Worm (Caenorhabditis elegans) whole organism, L2 larva: ENCODE measurements around the gene scc-1.

Source experiments
- C34F6.9 ChIP-seq: fragments of 150-350 bp; optimal IDR thresholded peaks from 2 replicates; lab custom pipeline; 2014; ENCODE audit warnings: missing biosample characterization, missing genetic modification characterization
- F13H6.1 ChIP-seq: sonication (generic microtip); optimal IDR thresholded peaks from 2 replicates; lab custom pipeline; 2016; ENCODE audit warnings: missing genetic modification characterization, missing compliant biosample characterization
- R02D3.7 ChIP-seq: fragments of 150-350 bp; optimal IDR thresholded peaks from 2 replicates; lab custom pipeline; 2014; ENCODE audit warnings: missing biosample characterization, missing genetic modification characterization
- aly-2 ChIP-seq: fragments of 150-350 bp; optimal IDR thresholded peaks from 2 replicates; lab custom pipeline; 2014; ENCODE audit warnings: missing biosample characterization, missing genetic modification characterization
- ama-1 ChIP-seq: fragments of 150-350 bp; optimal IDR thresholded peaks from 2 replicates; lab custom pipeline; 2018; ENCODE audit warnings: inconsistent platforms
- blmp-1 ChIP-seq: sonication (generic microtip); optimal IDR thresholded peaks from 2 replicates; lab custom pipeline; 2017; ENCODE audit warnings: missing genetic modification characterization, mild to moderate bottlenecking, missing compliant biosample characterization, antibody characterized with exemption, moderate library complexity; ENCODE audit not compliant: insufficient read depth
- ceh-82 ChIP-seq: fragments of 150-350 bp; optimal IDR thresholded peaks from 2 replicates; lab custom pipeline; 2014; ENCODE audit warnings: missing biosample characterization, missing genetic modification characterization
- crh-2 ChIP-seq: sonication (generic microtip); optimal IDR thresholded peaks from 2 replicates; lab custom pipeline; 2017; ENCODE audit warnings: missing biosample characterization, missing genetic modification characterization
- dmd-4 ChIP-seq: sonication (generic microtip); optimal IDR thresholded peaks from 2 replicates; lab custom pipeline; 2017; ENCODE audit warnings: missing biosample characterization, missing genetic modification characterization
- egl-27 ChIP-seq: sonication (generic microtip); optimal IDR thresholded peaks from 3 replicates; lab custom pipeline; 2017; ENCODE audit warnings: missing biosample characterization, missing genetic modification reagents, missing genetic modification characterization
- elt-3 ChIP-seq: sonication (generic microtip); optimal IDR thresholded peaks from 2 replicates; lab custom pipeline; 2017; ENCODE audit warnings: missing biosample characterization, missing genetic modification characterization
- fos-1 ChIP-seq: fragments of 150-350 bp; optimal IDR thresholded peaks from 2 replicates; lab custom pipeline; 2014; ENCODE audit warnings: missing biosample characterization, missing genetic modification characterization
- gmeb-1 ChIP-seq: fragments of 150-350 bp; optimal IDR thresholded peaks from 2 replicates; lab custom pipeline; 2014; ENCODE audit warnings: missing biosample characterization, missing genetic modification characterization
- lin-11 ChIP-seq: fragments of 150-350 bp; sonication (generic microtip); optimal IDR thresholded peaks from 2 replicates; lab custom pipeline; 2014; ENCODE audit warnings: missing biosample characterization, missing genetic modification characterization, inconsistent platforms, mixed read lengths
- lin-13 ChIP-seq: fragments of 150-350 bp; optimal IDR thresholded peaks from 2 replicates; lab custom pipeline; 2014; ENCODE audit warnings: missing biosample characterization, missing genetic modification reagents, missing genetic modification characterization
- lsy-2 ChIP-seq, 2 experiments: fragments of 150-350 bp in 1 of 2; sonication (generic microtip) in 1 of 2; optimal IDR thresholded peaks; 2 replicates each; lab custom pipeline; 2014 to 2017; ENCODE audit warnings: missing biosample characterization in 2 of 2, missing genetic modification characterization in 2 of 2
- mab-5 ChIP-seq: fragments of 150-350 bp; optimal IDR thresholded peaks from 2 replicates; lab custom pipeline; 2014; ENCODE audit warnings: missing biosample characterization, missing genetic modification characterization
- nhr-10 ChIP-seq: sonication (generic microtip); optimal IDR thresholded peaks from 2 replicates; lab custom pipeline; 2017; ENCODE audit warnings: missing biosample characterization, missing genetic modification characterization
- nhr-12 ChIP-seq: fragments of 150-350 bp; optimal IDR thresholded peaks from 2 replicates; lab custom pipeline; 2014; ENCODE audit warnings: missing biosample characterization, missing genetic modification characterization
- nhr-129 ChIP-seq: fragments of 150-350 bp; optimal IDR thresholded peaks from 2 replicates; lab custom pipeline; 2014; ENCODE audit warnings: missing biosample characterization, missing genetic modification characterization
- nhr-21 ChIP-seq: fragments of 150-350 bp; optimal IDR thresholded peaks from 2 replicates; lab custom pipeline; 2014; ENCODE audit warnings: missing biosample characterization, missing genetic modification characterization
- nhr-23 ChIP-seq: fragments of 150-350 bp; optimal IDR thresholded peaks from 2 replicates; lab custom pipeline; 2014; ENCODE audit warnings: missing biosample characterization, missing genetic modification reagents, missing genetic modification characterization
- nhr-237 ChIP-seq: fragments of 150-350 bp; optimal IDR thresholded peaks from 2 replicates; lab custom pipeline; 2014; ENCODE audit warnings: missing biosample characterization, missing genetic modification characterization
- nhr-25 ChIP-seq: fragments of 150-350 bp; sonication (generic microtip); optimal IDR thresholded peaks from 3 replicates; lab custom pipeline; 2014; ENCODE audit warnings: missing biosample characterization, missing genetic modification characterization
- nhr-77 ChIP-seq: fragments of 150-350 bp; optimal IDR thresholded peaks from 2 replicates; lab custom pipeline; 2014; ENCODE audit warnings: missing biosample characterization, missing genetic modification characterization
- peb-1 ChIP-seq: fragments of 150-350 bp; optimal IDR thresholded peaks from 2 replicates; lab custom pipeline; 2014; ENCODE audit warnings: missing biosample characterization, missing genetic modification characterization
- sem-4 ChIP-seq: fragments of 150-350 bp; optimal IDR thresholded peaks from 2 replicates; lab custom pipeline; 2014; ENCODE audit warnings: missing biosample characterization, missing genetic modification reagents, missing genetic modification characterization
- sma-3 ChIP-seq: sonication (generic microtip); optimal IDR thresholded peaks from 2 replicates; lab custom pipeline; 2016; ENCODE audit warnings: missing genetic modification reagents, missing genetic modification characterization, missing compliant biosample characterization
- snpc-4 ChIP-seq: fragments of 150-350 bp; optimal IDR thresholded peaks from 2 replicates; lab custom pipeline; 2014; ENCODE audit warnings: missing biosample characterization, missing genetic modification characterization
- unc-55 ChIP-seq: fragments of 150-350 bp; sonication (generic microtip); optimal IDR thresholded peaks from 3 replicates; lab custom pipeline; 2014; ENCODE audit warnings: missing biosample characterization, missing genetic modification reagents, missing genetic modification characterization
- unc-62 ChIP-seq: fragments of 150-350 bp; optimal IDR thresholded peaks from 2 replicates; lab custom pipeline; 2014; ENCODE audit warnings: missing biosample characterization, missing genetic modification reagents, missing genetic modification characterization
- zag-1 ChIP-seq: fragments of 150-350 bp; optimal IDR thresholded peaks from 2 replicates; lab custom pipeline; 2014; ENCODE audit warnings: missing biosample characterization, missing genetic modification characterization

scc-1 gene

ce11 chrII:4710120-4710519 is 11.6 kb downstream of the scc-1 start, which contains the start of gene tag-151:
tag-151 (plus strand) TSS chrII:4710277.
- TF ChIP-seq nhr-25 (tag; lab: Kevin White, UChicago) (peak; percentile 3), lsy-2 (tag; optimal IDR thresholded peaks at IDR 0.05; lab: Kevin White, UChicago) (peak in 1 of 2 experiments; percentile 8), lin-11 (tag; lab: Kevin White, UChicago) (no peak)

ce11 chrII:4710813-4711212 is 12.3 kb downstream of the scc-1 start:
- TF ChIP-seq egl-27 (tag; lab: Kevin White, UChicago) (no peak), unc-62 (GFP tag; lab: Kevin White, UChicago) (no peak), F13H6.1 (tag; lab: Kevin White, UChicago) (no peak), sem-4 (tag; lab: Kevin White, UChicago) (no peak), ceh-82 (tag; lab: Kevin White, UChicago) (no peak), nhr-129 (no peak), ama-1 (lab: Kevin White, UChicago) (no peak), mab-5 (no peak), nhr-237 (tag; lab: Kevin White, UChicago) (no peak)

ce11 chrII:4715676-4716075 is 17.2 kb downstream of the scc-1 start, which contains the start of gene F41C3.8:
F41C3.8 (plus strand) TSS chrII:4716046.
- TF ChIP-seq C34F6.9 (tag; lab: Kevin White, UChicago) (no peak), crh-2 (tag; lab: Kevin White, UChicago) (peak; percentile 15), F13H6.1 (tag; lab: Kevin White, UChicago) (peak; percentile 29), blmp-1 (tag; lab: Kevin White, UChicago) (no peak), nhr-129 (peak; percentile 17), fos-1 (tag; lab: Kevin White, UChicago) (peak; percentile 66)

- TF ChIP-seq nhr-12 (tag; lab: Kevin White, UChicago) (no peak), unc-55 (GFP tag; lab: Kevin White, UChicago) (peak; percentile 24), ceh-82 (tag; lab: Kevin White, UChicago) (no peak), aly-2 (no peak), nhr-10 (no peak), lsy-2 (tag; optimal IDR thresholded peaks at IDR 0.05; lab: Kevin White, UChicago) (peak in 1 of 2 experiments; percentile 35), elt-3 (tag; lab: Kevin White, UChicago) (no peak), nhr-23 (tag; lab: Kevin White, UChicago) (no peak)
Measured at ce11 chrII:4726120-4726519, 27.6 kb downstream of the scc-1 start, which contains the start of gene F10G7.10. F10G7.10 (minus strand) TSS chrII:4726264.

- TF ChIP-seq lin-13 (GFP tag; lab: Kevin White, UChicago), result no peak
- no peak for TF ChIP-seq ceh-82 (tag; lab: Kevin White, UChicago)
- no peak for TF ChIP-seq unc-55 (GFP tag; lab: Kevin White, UChicago)
- TF ChIP-seq peb-1 (tag; lab: Kevin White, UChicago), result no peak
- TF ChIP-seq crh-2 (tag; lab: Kevin White, UChicago), result no peak
- no peak for TF ChIP-seq aly-2
- no peak for TF ChIP-seq zag-1 (tag; lab: Kevin White, UChicago)
- TF ChIP-seq gmeb-1 (tag; lab: Kevin White, UChicago), result no peak
- TF ChIP-seq snpc-4 (tag; lab: Kevin White, UChicago), result no peak
- no peak for TF ChIP-seq nhr-21 (tag; lab: Kevin White, UChicago)
- no peak for TF ChIP-seq R02D3.7
- no peak for TF ChIP-seq fos-1 (tag; lab: Kevin White, UChicago)
- TF ChIP-seq nhr-77 (tag; lab: Kevin White, UChicago), result no peak
- TF ChIP-seq sma-3 (GFP tag; lab: Kevin White, UChicago), result no peak
- TF ChIP-seq dmd-4 (tag; lab: Kevin White, UChicago), result no peak
- TF ChIP-seq nhr-23 (tag; lab: Kevin White, UChicago), result no peak
- no peak for TF ChIP-seq C34F6.9 (tag; lab: Kevin White, UChicago)
Measured at ce11 chrII:4726750-4727384, 28.3 kb downstream of the scc-1 start.
